Fruit fly (Drosophila melanogaster) whole organism, embryonic: ENCODE data around the gene CG43867.

Experiments used
- Bteb2 ChIP-seq: fragments of 200-800 bp; sonication (Bioruptor generic); optimal IDR thresholded peaks from 2 replicates; lab custom pipeline; 2016; ENCODE audit warnings: missing biosample characterization, missing genetic modification characterization
- CG14014 ChIP-seq: fragments of 200-800 bp; sonication (Bioruptor generic); IDR thresholded peaks from 2 replicates; pipeline ENCODE4 v1.3.6; 2022; ENCODE audit warnings: missing biosample characterization, missing genetic modification characterization
- CG14710 ChIP-seq: fragments of 200-800 bp; sonication (Bioruptor generic); optimal IDR thresholded peaks from 3 replicates; lab custom pipeline; 2019; ENCODE audit warnings: missing biosample characterization, mild to moderate bottlenecking, missing genetic modification characterization, moderate library complexity
- CG15011 ChIP-seq: fragments of 200-800 bp; sonication (Bioruptor generic); optimal IDR thresholded peaks from 3 replicates; lab custom pipeline; 2018; ENCODE audit warnings: missing biosample characterization, mild to moderate bottlenecking, missing genetic modification characterization
- CG15514 ChIP-seq: fragments of 200-800 bp; sonication (Bioruptor generic); optimal IDR thresholded peaks from 3 replicates; lab custom pipeline; 2017; ENCODE audit warnings: missing biosample characterization, missing genetic modification characterization, mild to moderate bottlenecking, moderate library complexity, missing genetic modification reagents
- CG15696 ChIP-seq: fragments of 200-800 bp; sonication (Bioruptor generic); optimal IDR thresholded peaks from 2 replicates; lab custom pipeline; 2019; ENCODE audit warnings: missing biosample characterization, mild to moderate bottlenecking, missing genetic modification characterization, moderate library complexity
- CG16779 ChIP-seq: fragments of 200-800 bp; sonication (Bioruptor generic); IDR thresholded peaks from 2 replicates; pipeline ENCODE4 v1.3.6; 2022; ENCODE audit warnings: missing biosample characterization, missing genetic modification characterization
- CG16863 ChIP-seq: fragments of 200-800 bp; sonication (Bioruptor generic); optimal IDR thresholded peaks from 3 replicates; lab custom pipeline; 2016; ENCODE audit warnings: missing biosample characterization, missing genetic modification characterization
- CG17359 ChIP-seq: fragments of 200-800 bp; sonication (Bioruptor generic); optimal IDR thresholded peaks from 3 replicates; lab custom pipeline; 2018; ENCODE audit warnings: missing biosample characterization, mild to moderate bottlenecking, missing genetic modification characterization, moderate library complexity
- CG18476 ChIP-seq: fragments of 200-800 bp; sonication (Bioruptor generic); optimal IDR thresholded peaks from 2 replicates; lab custom pipeline; 2016; ENCODE audit warnings: missing biosample characterization, mild to moderate bottlenecking, missing genetic modification characterization
- CG2116 ChIP-seq: fragments of 200-800 bp; sonication (Bioruptor generic); optimal IDR thresholded peaks from 3 replicates; lab custom pipeline; 2018; ENCODE audit warnings: missing biosample characterization, mild to moderate bottlenecking, missing genetic modification characterization
- CG32532 ChIP-seq: fragments of 200-800 bp; sonication (Bioruptor generic); IDR thresholded peaks from 2 replicates; pipeline ENCODE4 v1.3.6; 2022; ENCODE audit warnings: missing biosample characterization, missing genetic modification characterization
- CG4328 ChIP-seq: fragments of 200-800 bp; sonication (Bioruptor generic); optimal IDR thresholded peaks from 3 replicates; lab custom pipeline; 2017; ENCODE audit warnings: missing biosample characterization, missing genetic modification reagents, missing genetic modification characterization
- CG4617 ChIP-seq: fragments of 200-800 bp; sonication (Bioruptor generic); optimal IDR thresholded peaks from 3 replicates; lab custom pipeline; 2016; ENCODE audit warnings: missing biosample characterization, missing genetic modification characterization, borderline replicate concordance
- CG4854 ChIP-seq: fragments of 200-800 bp; sonication (Bioruptor generic); optimal IDR thresholded peaks from 2 replicates; lab custom pipeline; 2016; ENCODE audit warnings: missing biosample characterization, missing genetic modification characterization, inconsistent platforms
- CG5180 ChIP-seq: fragments of 200-800 bp; sonication (Bioruptor generic); optimal IDR thresholded peaks from 3 replicates; lab custom pipeline; 2017; ENCODE audit warnings: missing biosample characterization, missing genetic modification characterization, mild to moderate bottlenecking, moderate library complexity, missing genetic modification reagents
- CG5245 ChIP-seq: fragments of 200-800 bp; sonication (Bioruptor generic); optimal IDR thresholded peaks from 3 replicates; lab custom pipeline; 2016; ENCODE audit warnings: missing biosample characterization, missing genetic modification characterization
- CG6254 ChIP-seq: fragments of 200-800 bp; sonication (Bioruptor generic); optimal IDR thresholded peaks from 3 replicates; lab custom pipeline; 2017; ENCODE audit warnings: mild to moderate bottlenecking, missing biosample characterization, missing genetic modification reagents, missing genetic modification characterization
- CG8089 ChIP-seq: fragments of 200-800 bp; sonication (Bioruptor generic); optimal IDR thresholded peaks from 3 replicates; lab custom pipeline; 2016; ENCODE audit warnings: missing biosample characterization, missing genetic modification characterization
- CG8388 ChIP-seq: fragments of 200-800 bp; sonication (Bioruptor generic); optimal IDR thresholded peaks from 2 replicates; lab custom pipeline; 2019; ENCODE audit warnings: missing biosample characterization, mild to moderate bottlenecking, missing genetic modification characterization, moderate library complexity
- Dip2 ChIP-seq: fragments of 200-800 bp; sonication (Bioruptor generic); IDR thresholded peaks from 2 replicates; pipeline ENCODE4 v1.3.6; 2022; ENCODE audit warnings: missing biosample characterization, missing genetic modification characterization
- Lim3 ChIP-seq: fragments of 200-800 bp; sonication (Bioruptor generic); IDR thresholded peaks from 2 replicates; pipeline ENCODE4 v1.3.6; 2022; ENCODE audit warnings: missing biosample characterization, missing genetic modification characterization
- MTF-1 ChIP-seq: fragments of 200-800 bp; sonication (Bioruptor generic); optimal IDR thresholded peaks from 2 replicates; lab custom pipeline; 2018; ENCODE audit warnings: missing biosample characterization, mild to moderate bottlenecking, missing genetic modification characterization, borderline replicate concordance
- Oaz ChIP-seq: fragments of 200-800 bp; sonication (Bioruptor generic); IDR thresholded peaks from 2 replicates; pipeline ENCODE4 v1.3.6; 2022; ENCODE audit warnings: missing biosample characterization, missing genetic modification characterization
- Rx ChIP-seq: fragments of 200-800 bp; sonication (Bioruptor generic); IDR thresholded peaks from 2 replicates; pipeline ENCODE4 v1.3.6; 2022; ENCODE audit warnings: missing biosample characterization, missing genetic modification characterization
- Sox100B ChIP-seq: fragments of 200-800 bp; sonication (Bioruptor generic); optimal IDR thresholded peaks from 3 replicates; lab custom pipeline; 2018; ENCODE audit warnings: missing biosample characterization, mild to moderate bottlenecking, missing genetic modification characterization
- al ChIP-seq: fragments of 200-800 bp; sonication (Bioruptor generic); IDR thresholded peaks from 2 replicates; pipeline ENCODE4 v1.3.6; 2022; ENCODE audit warnings: missing biosample characterization, missing genetic modification characterization
- aop ChIP-seq: fragments of 200-800 bp; sonication (Bioruptor generic); IDR thresholded peaks from 2 replicates; pipeline ENCODE4 v1.3.6; 2022; ENCODE audit warnings: missing biosample characterization, missing genetic modification characterization
- ash1 ChIP-seq: fragments of 200-800 bp; sonication (Bioruptor generic); optimal IDR thresholded peaks from 2 replicates; lab custom pipeline; 2018; ENCODE audit warnings: missing biosample characterization, mild to moderate bottlenecking, missing genetic modification characterization
- az2 ChIP-seq: fragments of 200-800 bp; sonication (Bioruptor generic); optimal IDR thresholded peaks from 3 replicates; lab custom pipeline; 2016; ENCODE audit warnings: missing biosample characterization, missing genetic modification characterization
- bab2 ChIP-seq: fragments of 200-800 bp; sonication (Bioruptor generic); optimal IDR thresholded peaks from 2 replicates; lab custom pipeline; 2016; ENCODE audit warnings: missing biosample characterization, missing genetic modification characterization
- corto ChIP-seq: fragments of 200-800 bp; sonication (Bioruptor generic); optimal IDR thresholded peaks from 2 replicates; lab custom pipeline; 2016; ENCODE audit warnings: missing biosample characterization, mild to moderate bottlenecking, missing genetic modification characterization, moderate library complexity
- dati ChIP-seq: fragments of 200-800 bp; sonication (Bioruptor generic); IDR thresholded peaks from 2 replicates; pipeline ENCODE4 v1.3.6; 2022; ENCODE audit warnings: missing biosample characterization, missing genetic modification characterization
- esg ChIP-seq: fragments of 200-800 bp; sonication (Bioruptor generic); conservative IDR thresholded peaks from 2 replicates; pipeline ENCODE4 v1.3.6; 2022; ENCODE audit warnings: missing biosample characterization, missing genetic modification characterization
- ewg ChIP-seq: fragments of 200-800 bp; sonication (Bioruptor generic); optimal IDR thresholded peaks from 3 replicates; lab custom pipeline; 2017; ENCODE audit warnings: mild to moderate bottlenecking, missing biosample characterization, missing genetic modification reagents, missing genetic modification characterization
- fd102C ChIP-seq: fragments of 200-800 bp; sonication (Bioruptor generic); optimal IDR thresholded peaks from 2 replicates; lab custom pipeline; 2018; ENCODE audit warnings: missing biosample characterization, mild to moderate bottlenecking, missing genetic modification characterization, moderate library complexity
- gsb-n ChIP-seq: fragments of 200-800 bp; sonication (Bioruptor generic); optimal IDR thresholded peaks from 3 replicates; lab custom pipeline; 2018; ENCODE audit warnings: missing biosample characterization, mild to moderate bottlenecking, missing genetic modification characterization
- jigr1 ChIP-seq: fragments of 200-800 bp; sonication (Bioruptor generic); IDR thresholded peaks from 3 replicates; pipeline ENCODE4 v1.3.6; 2022; ENCODE audit warnings: missing biosample characterization, missing genetic modification characterization
- ken ChIP-seq: fragments of 200-800 bp; sonication (Bioruptor generic); IDR thresholded peaks from 3 replicates; pipeline ENCODE4 v1.3.6; 2022; ENCODE audit warnings: missing biosample characterization, missing genetic modification characterization
- lab ChIP-seq: fragments of 200-800 bp; sonication (Bioruptor generic); optimal IDR thresholded peaks from 3 replicates; lab custom pipeline; 2017; ENCODE audit warnings: missing biosample characterization, missing genetic modification characterization, mild to moderate bottlenecking, moderate library complexity, missing genetic modification reagents
- lola ChIP-seq, 3 experiments: fragments of >200 bp in 2 of 3; fragments of 200-800 bp in 1 of 3; sonication (Bioruptor generic) in 1 of 3; optimal IDR thresholded peaks; 2 replicates each; lab custom pipeline; 2017 to 2019; ENCODE audit warnings: missing biosample characterization in 3 of 3, missing genetic modification characterization in 3 of 3, mild to moderate bottlenecking in 1 of 3, moderate library complexity in 1 of 3
- lov ChIP-seq, 2 experiments: fragments of 200-800 bp in 1 of 2; fragments of >200 bp in 1 of 2; sonication (Bioruptor generic) in 1 of 2; IDR thresholded peaks in 1 of 2; optimal IDR thresholded peaks in 1 of 2; 2 replicates in 1 of 2; 3 replicates in 1 of 2; pipeline versions ENCODE4 v1.3.6 to Lab custom; 2017 to 2022; ENCODE audit warnings: missing biosample characterization in 1 of 2, missing genetic modification characterization in 1 of 2
- mirr ChIP-seq: fragments of 200-800 bp; sonication (Bioruptor generic); optimal IDR thresholded peaks from 3 replicates; lab custom pipeline; 2018; ENCODE audit warnings: missing biosample characterization, mild to moderate bottlenecking, missing genetic modification characterization
- pnt ChIP-seq: fragments of 200-800 bp; sonication (Bioruptor generic); optimal IDR thresholded peaks from 3 replicates; lab custom pipeline; 2016; ENCODE audit warnings: missing biosample characterization, missing genetic modification characterization
- sim ChIP-seq: fragments of 200-800 bp; sonication (Bioruptor generic); IDR thresholded peaks from 2 replicates; pipeline ENCODE4 v1.3.6; 2022; ENCODE audit warnings: missing biosample characterization, missing genetic modification characterization
- sqz ChIP-seq: fragments of 200-800 bp; sonication (Bioruptor generic); optimal IDR thresholded peaks from 3 replicates; lab custom pipeline; 2018; ENCODE audit warnings: missing biosample characterization, mild to moderate bottlenecking, missing genetic modification characterization
- stwl ChIP-seq: fragments of 200-800 bp; sonication (Bioruptor generic); optimal IDR thresholded peaks from 3 replicates; lab custom pipeline; 2018; ENCODE audit warnings: missing biosample characterization, mild to moderate bottlenecking, missing genetic modification characterization, moderate library complexity
- zen ChIP-seq: fragments of 200-800 bp; sonication (Bioruptor generic); optimal IDR thresholded peaks from 3 replicates; lab custom pipeline; 2018; ENCODE audit warnings: missing biosample characterization, mild to moderate bottlenecking, missing genetic modification characterization, moderate library complexity
- zen2 ChIP-seq: fragments of 200-800 bp; sonication (Bioruptor generic); IDR thresholded peaks from 3 replicates; pipeline ENCODE4 v1.3.6; 2022; ENCODE audit warnings: missing biosample characterization, missing genetic modification characterization; ENCODE audit not compliant: partially characterized antibody

CG43867 gene

dm6 chrX:765039-765508, 162.7 kb downstream of the CG43867 start, which contains the start of gene RpL22 (continued):
- peak; percentile 81 for TF ChIP-seq CG17359
- peak; percentile 56; the same call in 1 of the 3 replicates for TF ChIP-seq jigr1 (GFP tag; lab: Robert Waterston, UW)
- peak; percentile 85 for TF ChIP-seq CG4328 (GFP tag; lab: Kevin White, UChicago)
- peak; percentile 69 for TF ChIP-seq CG8388 (GFP tag; lab: Kevin White, UChicago)
- TF ChIP-seq CG4617 (GFP tag; lab: Kevin White, UChicago), result peak; percentile 81
- TF ChIP-seq CG15514, result peak; percentile 95
- TF ChIP-seq Dip2, result no peak
- peak; percentile 93 for TF ChIP-seq CG8089 (GFP tag; lab: Kevin White, UChicago)
- peak; percentile 71 for TF ChIP-seq zen (tag; lab: Kevin White, UChicago)
- peak; percentile 70 for TF ChIP-seq CG16779 (GFP tag; lab: Robert Waterston, UW)
- no peak for TF ChIP-seq Lim3 (GFP tag; lab: Robert Waterston, UW)
- peak; percentile 77 for TF ChIP-seq sim (GFP tag; lab: Robert Waterston, UW)
- TF ChIP-seq fd102C (GFP tag; lab: Kevin White, UChicago), result peak; percentile 82
- TF ChIP-seq Sox100B (GFP tag; lab: Kevin White, UChicago), result peak; percentile 75
- peak; percentile 77 for TF ChIP-seq bab2 (GFP tag; lab: Kevin White, UChicago)
- peak; percentile 82 for TF ChIP-seq CG4854
- peak; percentile 88 for TF ChIP-seq ken (GFP tag; lab: Robert Waterston, UW)
- TF ChIP-seq CG15011 (GFP tag; lab: Kevin White, UChicago), result peak; percentile 84
- peak; percentile 62 for TF ChIP-seq Oaz
- TF ChIP-seq Rx (GFP tag; lab: Robert Waterston, UW), result peak; percentile 87
- no peak for TF ChIP-seq aop
- peak; percentile 86 for TF ChIP-seq CG14014
- TF ChIP-seq gsb-n (tag; lab: Kevin White, UChicago), result peak; percentile 80
- peak; percentile 63 for TF ChIP-seq CG18476 (GFP tag; lab: Kevin White, UChicago)
- peak; percentile 19; the same call in 1 of the 2 replicates for TF ChIP-seq esg (GFP tag; lab: Robert Waterston, UW)
- TF ChIP-seq sqz, result peak; percentile 93
- TF ChIP-seq lab, result peak; percentile 97
- TF ChIP-seq lov (optimal IDR thresholded peaks at IDR 0.05; lab: Kevin White, UChicago), result no peak
- peak; percentile 93 for TF ChIP-seq lov (GFP tag; IDR thresholded peaks at IDR 0.05; lab: Robert Waterston, UW)
- TF ChIP-seq CG5180 (GFP tag; lab: Kevin White, UChicago), result peak; percentile 68
- TF ChIP-seq zen2 (GFP tag; lab: Robert Waterston, UW), result no peak
- peak; percentile 75 for TF ChIP-seq al
- peak; percentile 89 for TF ChIP-seq ash1
- peak in 1 of 3 experiments; percentile 59 for TF ChIP-seq lola (GFP tag; optimal IDR thresholded peaks at IDR 0.05; lab: Kevin White, UChicago)
- TF ChIP-seq CG5245 (GFP tag; lab: Kevin White, UChicago), result peak; percentile 77
- TF ChIP-seq CG6254 (GFP tag; lab: Kevin White, UChicago), result peak; percentile 79
- peak; percentile 94 for TF ChIP-seq ewg
- TF ChIP-seq pnt (GFP tag; lab: Kevin White, UChicago), result peak; percentile 68
- TF ChIP-seq az2 (GFP tag; lab: Kevin White, UChicago), result peak; percentile 44
- TF ChIP-seq stwl (tag; lab: Kevin White, UChicago), result peak; percentile 59
- peak; percentile 77 for TF ChIP-seq CG16863 (GFP tag; lab: Kevin White, UChicago)
- peak; percentile 93 for TF ChIP-seq MTF-1 (GFP tag; lab: Kevin White, UChicago)
- peak; percentile 91 for TF ChIP-seq CG32532 (GFP tag; lab: Robert Waterston, UW)
- peak; percentile 87 for TF ChIP-seq Bteb2 (GFP tag; lab: Kevin White, UChicago)
- peak; percentile 76 for TF ChIP-seq dati
- no peak for TF ChIP-seq corto (GFP tag; lab: Kevin White, UChicago)
- peak; percentile 94 for TF ChIP-seq CG14710 (tag; lab: Kevin White, UChicago)
- peak; percentile 99 for TF ChIP-seq CG2116 (GFP tag; lab: Kevin White, UChicago)
- TF ChIP-seq mirr (GFP tag; lab: Kevin White, UChicago), result peak; percentile 86
- TF ChIP-seq CG15696, result peak; percentile 50
